Worm (Caenorhabditis elegans) whole organism, L2 larva: ENCODE results near the gene egl-13.

Experiments
- ZK546.5 ChIP-seq: sonication (generic microtip); optimal IDR thresholded peaks from 2 replicates; lab custom pipeline; 2017; ENCODE audit warnings: missing biosample characterization, missing genetic modification characterization
- ama-1 ChIP-seq: fragments of 150-350 bp; optimal IDR thresholded peaks from 2 replicates; lab custom pipeline; 2018; ENCODE audit warnings: inconsistent platforms
- ceh-16 ChIP-seq: fragments of 150-350 bp; optimal IDR thresholded peaks from 2 replicates; lab custom pipeline; 2014; ENCODE audit warnings: missing biosample characterization, missing genetic modification characterization
- crh-2 ChIP-seq: sonication (generic microtip); optimal IDR thresholded peaks from 2 replicates; lab custom pipeline; 2017; ENCODE audit warnings: missing biosample characterization, missing genetic modification characterization
- dmd-4 ChIP-seq: sonication (generic microtip); optimal IDR thresholded peaks from 2 replicates; lab custom pipeline; 2017; ENCODE audit warnings: missing biosample characterization, missing genetic modification characterization
- egl-27 ChIP-seq: sonication (generic microtip); optimal IDR thresholded peaks from 3 replicates; lab custom pipeline; 2017; ENCODE audit warnings: missing biosample characterization, missing genetic modification reagents, missing genetic modification characterization
- elt-1 ChIP-seq: fragments of 150-350 bp; optimal IDR thresholded peaks from 2 replicates; lab custom pipeline; 2014; ENCODE audit warnings: missing biosample characterization, missing genetic modification characterization
- elt-3 ChIP-seq: sonication (generic microtip); optimal IDR thresholded peaks from 2 replicates; lab custom pipeline; 2017; ENCODE audit warnings: missing biosample characterization, missing genetic modification characterization
- fos-1 ChIP-seq: fragments of 150-350 bp; optimal IDR thresholded peaks from 2 replicates; lab custom pipeline; 2014; ENCODE audit warnings: missing biosample characterization, missing genetic modification characterization
- lin-39 ChIP-seq: fragments of 150-350 bp; optimal IDR thresholded peaks from 2 replicates; lab custom pipeline; 2014; ENCODE audit warnings: missing biosample characterization, missing genetic modification reagents, missing genetic modification characterization
- mdl-1 ChIP-seq, 2 experiments: fragments of 150-350 bp in 1 of 2; sonication (generic microtip) in 1 of 2; optimal IDR thresholded peaks; 2 replicates each; lab custom pipeline; 2017; ENCODE audit warnings: missing biosample characterization in 2 of 2, missing genetic modification characterization in 2 of 2
- snpc-4 ChIP-seq: fragments of 150-350 bp; optimal IDR thresholded peaks from 2 replicates; lab custom pipeline; 2014; ENCODE audit warnings: missing biosample characterization, missing genetic modification characterization
- unc-62 ChIP-seq: fragments of 150-350 bp; optimal IDR thresholded peaks from 2 replicates; lab custom pipeline; 2014; ENCODE audit warnings: missing biosample characterization, missing genetic modification reagents, missing genetic modification characterization

DNA sequence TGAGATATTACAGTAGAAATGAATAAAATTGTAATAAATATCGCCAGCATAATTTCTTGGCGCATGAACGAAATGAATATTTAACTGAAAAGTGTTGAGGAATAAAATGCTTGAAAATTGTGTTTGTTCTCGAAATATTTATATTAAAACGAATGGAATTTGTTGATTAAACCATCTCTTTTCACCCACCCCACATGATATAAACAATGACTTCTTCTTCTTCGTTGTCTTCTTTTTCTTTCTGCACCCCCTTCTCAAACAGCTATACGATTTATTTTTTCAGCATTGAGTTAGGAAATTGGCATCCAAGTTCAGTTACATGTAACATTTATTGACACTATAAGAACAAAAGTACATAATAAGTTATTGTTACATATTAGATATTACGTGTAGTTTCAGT is 56.5 kb downstream of the egl-13 start, which contains the start of gene C41G11.1:
- TF ChIP-seq lin-39 (tag; lab: Kevin White, UChicago) (no peak), ZK546.5 (no peak), egl-27 (tag; lab: Kevin White, UChicago) (no peak), ama-1 (no peak), snpc-4 (tag; lab: Kevin White, UChicago) (no peak), unc-62 (GFP tag; lab: Kevin White, UChicago) (no peak), fos-1 (no peak), elt-3 (tag; lab: Kevin White, UChicago) (no peak), mdl-1 (tag; optimal IDR thresholded peaks at IDR 0.05; lab: Kevin White, UChicago) (no peak), dmd-4 (tag; lab: Kevin White, UChicago) (no peak), crh-2 (tag; lab: Kevin White, UChicago) (no peak), elt-1 (tag; lab: Kevin White, UChicago) (no peak), ceh-16 (no peak)
